Fruit fly (Drosophila melanogaster) whole organism, wandering third instar larva: ENCODE data around the gene PGAP1.

Source experiments
- CG32264 ChIP-seq: fragments of 200-800 bp; sonication (Bioruptor generic); optimal IDR thresholded peaks from 2 replicates; lab custom pipeline; 2016; ENCODE audit warnings: missing biosample characterization, missing genetic modification characterization
- CrebA ChIP-seq: fragments of 200-800 bp; sonication (Bioruptor generic); optimal IDR thresholded peaks from 2 replicates; lab custom pipeline; 2016; ENCODE audit warnings: missing biosample characterization, mild to moderate bottlenecking, missing genetic modification characterization, borderline replicate concordance
- Hnf4 ChIP-seq: fragments of 200-800 bp; sonication (Bioruptor generic); optimal IDR thresholded peaks from 2 replicates; lab custom pipeline; 2016; ENCODE audit warnings: missing biosample characterization, mild to moderate bottlenecking, missing genetic modification characterization
- dsf ChIP-seq: sonication (Bioruptor generic); optimal IDR thresholded peaks from 2 replicates; lab custom pipeline; 2016; ENCODE audit warnings: missing biosample characterization, missing genetic modification characterization, borderline replicate concordance
- fru ChIP-seq: fragments of 200-800 bp; sonication (Bioruptor generic); optimal IDR thresholded peaks from 3 replicates; lab custom pipeline; 2016; ENCODE audit warnings: missing biosample characterization, mild to moderate bottlenecking, missing genetic modification characterization
- h ChIP-seq: fragments of 200-800 bp; sonication (Bioruptor generic); optimal IDR thresholded peaks from 3 replicates; lab custom pipeline; 2016; ENCODE audit warnings: missing biosample characterization, mild to moderate bottlenecking, missing genetic modification characterization
- psq ChIP-seq: fragments of 200-800 bp; sonication (Bioruptor generic); optimal IDR thresholded peaks from 3 replicates; lab custom pipeline; 2017; ENCODE audit warnings: missing biosample characterization, mild to moderate bottlenecking, missing genetic modification characterization, moderate library complexity
- sage ChIP-seq: fragments of 200-800 bp; sonication (Bioruptor generic); optimal IDR thresholded peaks from 2 replicates; lab custom pipeline; 2016; ENCODE audit warnings: missing biosample characterization, mild to moderate bottlenecking, missing genetic modification characterization
- tai ChIP-seq: sonication (Bioruptor generic); optimal IDR thresholded peaks from 2 replicates; lab custom pipeline; 2016; ENCODE audit warnings: missing biosample characterization, missing genetic modification characterization

- TF ChIP-seq h (GFP tag; lab: Kevin White, UChicago) (no peak), CG32264 (GFP tag; lab: Kevin White, UChicago) (no peak), tai (GFP tag; lab: Kevin White, UChicago) (no peak), CrebA (GFP tag; lab: Kevin White, UChicago) (no peak), fru (GFP tag; lab: Kevin White, UChicago) (no peak), Hnf4 (no peak), psq (GFP tag; lab: Kevin White, UChicago) (no peak), sage (GFP tag; lab: Kevin White, UChicago) (no peak), dsf (no peak)
These were observed 47.9 kb upstream of the PGAP1 start for dm6 chrX:5737157-5737556.
